Worm (Caenorhabditis elegans) whole organism, late embryonic: Measurements from ENCODE around the gene sru-39.

Experiments
- ama-1 ChIP-seq: fragments of 150-350 bp; optimal IDR thresholded peaks from 2 replicates; lab custom pipeline; 2014
- ceh-34 ChIP-seq: sonication (generic microtip); optimal IDR thresholded peaks from 2 replicates; lab custom pipeline; 2016; ENCODE audit warnings: mild to moderate bottlenecking, missing genetic modification characterization, missing compliant biosample characterization
- ceh-9 ChIP-seq: sonication (generic microtip); optimal IDR thresholded peaks from 2 replicates; lab custom pipeline; 2016; ENCODE audit warnings: mild to moderate bottlenecking, missing genetic modification characterization, inconsistent platforms, missing compliant biosample characterization
- fkh-10 ChIP-seq: fragments of 150-350 bp; optimal IDR thresholded peaks from 2 replicates; lab custom pipeline; 2014; ENCODE audit warnings: missing biosample characterization, missing genetic modification reagents, missing genetic modification characterization
- hlh-13 ChIP-seq: fragments of 200-800 bp; sonication (Bioruptor generic); optimal IDR thresholded peaks from 2 replicates; lab custom pipeline; 2018; ENCODE audit warnings: mild to moderate bottlenecking, missing genetic modification characterization, missing compliant biosample characterization
- hlh-30 ChIP-seq: sonication (generic microtip); optimal IDR thresholded peaks from 2 replicates; lab custom pipeline; 2017; ENCODE audit warnings: antibody characterized with exemption, missing genetic modification characterization, missing compliant biosample characterization; ENCODE audit not compliant: insufficient read depth
- mec-3 ChIP-seq: sonication (generic microtip); optimal IDR thresholded peaks from 2 replicates; lab custom pipeline; 2016; ENCODE audit warnings: borderline replicate concordance, missing genetic modification characterization, missing compliant biosample characterization
- nhr-11 ChIP-seq: fragments of 150-350 bp; optimal IDR thresholded peaks from 2 replicates; lab custom pipeline; 2014; ENCODE audit warnings: missing biosample characterization, missing genetic modification characterization
- sox-2 ChIP-seq: fragments of 200-800 bp; sonication (Bioruptor generic); IDR thresholded peaks from 2 replicates; pipeline ENCODE4 v1.3.6; 2022; ENCODE audit warnings: missing genetic modification reagents, missing genetic modification characterization, missing compliant biosample characterization
- ttx-3 ChIP-seq: sonication (generic microtip); optimal IDR thresholded peaks from 2 replicates; lab custom pipeline; 2016; ENCODE audit warnings: missing genetic modification reagents, missing genetic modification characterization, missing compliant biosample characterization
- unc-42 ChIP-seq: sonication (generic microtip); optimal IDR thresholded peaks from 2 replicates; lab custom pipeline; 2016; ENCODE audit warnings: missing genotype, missing genetic modification characterization, missing compliant biosample characterization
- unc-86 ChIP-seq: sonication (generic microtip); optimal IDR thresholded peaks from 2 replicates; lab custom pipeline; 2016; ENCODE audit warnings: missing genetic modification characterization, missing compliant biosample characterization

- TF ChIP-seq mec-3 = no peak
- TF ChIP-seq ceh-9 (tag; lab: Kevin White, UChicago) = no peak
- no peak for TF ChIP-seq sox-2
- TF ChIP-seq nhr-11 (tag; lab: Kevin White, UChicago) = no peak
- TF ChIP-seq unc-42 = no peak
- no peak for TF ChIP-seq ceh-34 (tag; lab: Kevin White, UChicago)
- TF ChIP-seq ttx-3 (tag; lab: Kevin White, UChicago) = no peak
- no peak for TF ChIP-seq fkh-10 (GFP tag; lab: Kevin White, UChicago)
- no peak for TF ChIP-seq hlh-30 (tag; lab: Kevin White, UChicago)
- no peak for TF ChIP-seq ama-1
- TF ChIP-seq hlh-13 = no peak
- TF ChIP-seq unc-86 (tag; lab: Kevin White, UChicago) = no peak
These were observed 7.9 kb downstream of the sru-39 start, which contains the start of gene sru-29 for ce11 chrV:9811154-9811553.
